Fruit fly (Drosophila melanogaster): Measurements from ENCODE around the gene Rtca.
A peak's percentile ranks its signal among the peaks of the same experiment; 100 is the strongest.

dm6 chrX:2123965-2124688, 51.9 kb downstream of the Rtca start:
- peak; percentile 51 for TF ChIP-seq psq (optimal IDR thresholded peaks at IDR 0.05)
- TF ChIP-seq ttk (optimal IDR thresholded peaks at IDR 0.05): no peak
